Worm (Caenorhabditis elegans) whole organism, L4 larva: ENCODE data around the gene F58H1.6.

Experiments
- lin-13 ChIP-seq: fragments of 150-350 bp; optimal IDR thresholded peaks from 2 replicates; lab custom pipeline; 2014; ENCODE audit warnings: missing biosample characterization, missing genetic modification reagents, missing genetic modification characterization
- pha-4 ChIP-seq, 2 experiments: fragments of 150-350 bp in 1 of 2; fragments of 200-800 bp in 1 of 2; sonication (Bioruptor generic) in 1 of 2; IDR thresholded peaks in 1 of 2; optimal IDR thresholded peaks in 1 of 2; 2 replicates each; pipeline versions ENCODE4 v1.3.6 to Lab custom; 2014 to 2022; ENCODE audit warnings: missing genetic modification characterization in 2 of 2, missing genetic modification reagents in 2 of 2, missing biosample characterization in 1 of 2, missing compliant biosample characterization in 1 of 2

DNA sequence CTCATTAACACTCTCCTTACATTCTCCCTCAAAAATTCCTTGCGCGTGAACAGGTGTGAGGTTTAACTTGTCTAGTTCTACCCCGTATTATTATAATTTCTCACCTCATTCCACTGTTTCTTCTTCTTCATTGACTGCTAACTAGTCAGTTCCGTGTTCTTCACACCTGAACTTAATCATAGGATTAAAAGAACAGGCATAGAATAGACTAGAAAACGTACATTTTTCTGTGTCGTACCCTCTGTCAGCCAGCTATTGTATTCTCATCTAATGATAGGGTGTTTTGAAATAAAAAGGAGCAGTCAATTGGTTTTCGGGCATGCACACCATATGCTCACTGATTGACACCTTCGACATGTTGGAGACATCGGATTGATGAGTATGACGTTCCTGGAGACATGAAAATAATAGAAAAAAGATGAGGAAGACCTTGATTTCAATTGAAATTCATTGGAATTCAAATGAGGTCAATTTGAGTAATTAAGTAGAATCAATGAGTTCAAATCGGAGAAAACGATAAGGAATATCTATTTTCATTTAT lies 5.1 kb downstream of the F58H1.6 start:
- TF ChIP-seq pha-4 (GFP tag; IDR thresholded peaks at IDR 0.05; lab: Robert Waterston, UW) (no peak), pha-4 (tag; optimal IDR thresholded peaks at IDR 0.05; lab: Kevin White, UChicago) (no peak), lin-13 (GFP tag; lab: Kevin White, UChicago) (no peak)
